Fruit fly (Drosophila melanogaster) whole organism, embryonic: ENCODE measurements around the gene elB.
A peak's percentile ranks its signal among the peaks of the same experiment; 100 is the strongest.

Source experiments
- Asciz ChIP-seq: fragments of 200-800 bp; sonication (Bioruptor generic); optimal IDR thresholded peaks from 2 replicates; lab custom pipeline; 2017; ENCODE audit warnings: missing biosample characterization, mild to moderate bottlenecking, missing genetic modification characterization, missing genetic modification reagents
- Atf3 ChIP-seq: fragments of 200-800 bp; sonication (Bioruptor generic); optimal IDR thresholded peaks from 3 replicates; lab custom pipeline; 2016; ENCODE audit warnings: missing biosample characterization, missing genetic modification characterization
- CG10565 ChIP-seq: fragments of 200-800 bp; sonication (Bioruptor generic); optimal IDR thresholded peaks from 3 replicates; lab custom pipeline; 2016; ENCODE audit warnings: missing biosample characterization, mild to moderate bottlenecking, missing genetic modification characterization
- CG11504 ChIP-seq: fragments of 200-800 bp; sonication (Bioruptor generic); optimal IDR thresholded peaks from 3 replicates; lab custom pipeline; 2019; ENCODE audit warnings: missing biosample characterization, mild to moderate bottlenecking, missing genetic modification characterization, moderate library complexity
- CG12236 ChIP-seq: fragments of 200-800 bp; sonication (Bioruptor generic); optimal IDR thresholded peaks from 2 replicates; lab custom pipeline; 2016; ENCODE audit warnings: missing biosample characterization, missing genetic modification characterization
- CG12299 ChIP-seq: fragments of 200-800 bp; sonication (Bioruptor generic); optimal IDR thresholded peaks from 2 replicates; lab custom pipeline; 2018; ENCODE audit warnings: missing biosample characterization, mild to moderate bottlenecking, missing genetic modification characterization
- CG1233 ChIP-seq: fragments of 200-800 bp; sonication (Bioruptor generic); optimal IDR thresholded peaks from 4 replicates; lab custom pipeline; 2018; ENCODE audit warnings: missing biosample characterization, mild to moderate bottlenecking, missing genetic modification characterization
- CG12769 ChIP-seq: fragments of 200-800 bp; sonication (Bioruptor generic); optimal IDR thresholded peaks from 2 replicates; lab custom pipeline; 2019; ENCODE audit warnings: missing biosample characterization, mild to moderate bottlenecking, missing genetic modification characterization, moderate library complexity
- CG14710 ChIP-seq: fragments of 200-800 bp; sonication (Bioruptor generic); optimal IDR thresholded peaks from 3 replicates; lab custom pipeline; 2019; ENCODE audit warnings: missing biosample characterization, mild to moderate bottlenecking, missing genetic modification characterization, moderate library complexity
- CG30020 ChIP-seq: fragments of 200-800 bp; optimal IDR thresholded peaks from 2 replicates; lab custom pipeline; 2019; ENCODE audit warnings: missing biosample characterization, mild to moderate bottlenecking, missing genetic modification characterization, moderate library complexity
- CG34376 ChIP-seq: fragments of 200-800 bp; sonication (Bioruptor generic); optimal IDR thresholded peaks from 2 replicates; lab custom pipeline; 2018; ENCODE audit warnings: missing biosample characterization, mild to moderate bottlenecking, missing genetic modification characterization
- CG3847 ChIP-seq: fragments of 200-800 bp; sonication (Bioruptor generic); IDR thresholded peaks from 2 replicates; pipeline ENCODE4 v1.3.6; 2022; ENCODE audit warnings: missing biosample characterization, missing genetic modification characterization
- CG6765 ChIP-seq: fragments of 200-800 bp; sonication (Bioruptor generic); optimal IDR thresholded peaks from 3 replicates; lab custom pipeline; 2017; ENCODE audit warnings: missing biosample characterization, mild to moderate bottlenecking, missing genetic modification characterization
- CG7271 ChIP-seq: fragments of 200-800 bp; sonication (Bioruptor generic); optimal IDR thresholded peaks from 2 replicates; lab custom pipeline; 2018; ENCODE audit warnings: missing biosample characterization, mild to moderate bottlenecking, missing genetic modification characterization, moderate library complexity
- CG7928 ChIP-seq: fragments of 200-800 bp; sonication (Bioruptor generic); optimal IDR thresholded peaks from 2 replicates; lab custom pipeline; 2017; ENCODE audit warnings: missing biosample characterization, mild to moderate bottlenecking, missing genetic modification characterization
- CG9797 ChIP-seq: fragments of 200-800 bp; sonication (Bioruptor generic); optimal IDR thresholded peaks from 3 replicates; lab custom pipeline; 2018; ENCODE audit warnings: missing biosample characterization, mild to moderate bottlenecking, missing genetic modification characterization
- CkIIα-i1 ChIP-seq: fragments of 200-800 bp; sonication (Bioruptor generic); IDR thresholded peaks from 2 replicates; pipeline ENCODE4 v1.3.6; 2022; ENCODE audit warnings: missing biosample characterization, missing genetic modification characterization
- D ChIP-seq, 2 experiments: fragments of 200-800 bp in 1 of 2; fragments of >200 bp in 1 of 2; sonication (Bioruptor generic) in 1 of 2; optimal IDR thresholded peaks; 2 replicates in 1 of 2; 3 replicates in 1 of 2; lab custom pipeline; 2017; ENCODE audit warnings: mild to moderate bottlenecking in 1 of 2, missing biosample characterization in 1 of 2, missing genetic modification characterization in 1 of 2, missing genetic modification reagents in 1 of 2
- Eip74EF ChIP-seq, 2 experiments: fragments of 200-800 bp in 1 of 2; fragments of >200 bp in 1 of 2; sonication (Bioruptor generic) in 1 of 2; optimal IDR thresholded peaks; 2 replicates each; lab custom pipeline; 2017 to 2019; ENCODE audit warnings: missing biosample characterization in 2 of 2, missing genetic modification characterization in 2 of 2, mild to moderate bottlenecking in 1 of 2, moderate library complexity in 1 of 2
- Elba2 ChIP-seq: fragments of 200-800 bp; sonication (Bioruptor generic); optimal IDR thresholded peaks from 3 replicates; lab custom pipeline; 2016; ENCODE audit warnings: missing biosample characterization, missing genetic modification characterization
- Ets65A ChIP-seq: fragments of 200-800 bp; sonication (Bioruptor generic); peaks from one replicate; lab custom pipeline; 2016; ENCODE audit warnings: missing biosample characterization, missing genetic modification characterization
- Gsc ChIP-seq: fragments of 200-800 bp; sonication (Bioruptor generic); IDR thresholded peaks from 2 replicates; pipeline ENCODE4 v1.3.6; 2022; ENCODE audit warnings: missing biosample characterization, missing genetic modification characterization
- Jarid2 ChIP-seq: fragments of 200-800 bp; sonication (Bioruptor generic); optimal IDR thresholded peaks from 3 replicates; lab custom pipeline; 2017; ENCODE audit warnings: mild to moderate bottlenecking, missing biosample characterization, missing genetic modification reagents, missing genetic modification characterization
- Lhr ChIP-seq: fragments of 200-800 bp; sonication (Bioruptor generic); optimal IDR thresholded peaks from 3 replicates; lab custom pipeline; 2017; ENCODE audit warnings: mild to moderate bottlenecking, missing biosample characterization, missing genetic modification reagents, missing genetic modification characterization
- NfI ChIP-seq: fragments of 200-800 bp; sonication (Bioruptor generic); optimal IDR thresholded peaks from 3 replicates; lab custom pipeline; 2018; ENCODE audit warnings: missing biosample characterization, mild to moderate bottlenecking, missing genetic modification characterization, moderate library complexity
- Opbp ChIP-seq: fragments of 200-800 bp; sonication (Bioruptor generic); IDR thresholded peaks from 3 replicates; pipeline ENCODE4 v1.3.6; 2022; ENCODE audit warnings: missing biosample characterization, missing genetic modification characterization; ENCODE audit not compliant: partially characterized antibody
- Optix ChIP-seq: fragments of 200-800 bp; sonication (Bioruptor generic); IDR thresholded peaks from 3 replicates; pipeline ENCODE4 v1.3.6; 2022; ENCODE audit warnings: missing biosample characterization, missing genetic modification characterization
- Stat92E ChIP-seq, 3 experiments: fragments of >200 bp in 2 of 3; fragments of 200-800 bp in 1 of 3; sonication (Bioruptor generic) in 1 of 3; optimal IDR thresholded peaks; 2 replicates each; lab custom pipeline; 2017 to 2019; ENCODE audit warnings: missing biosample characterization in 3 of 3, missing genetic modification characterization in 3 of 3, mild to moderate bottlenecking in 1 of 3, moderate library complexity in 1 of 3
- Usf ChIP-seq: fragments of 200-800 bp; sonication (Bioruptor generic); optimal IDR thresholded peaks from 2 replicates; lab custom pipeline; 2017; ENCODE audit warnings: missing genotype, missing biosample characterization, missing genetic modification characterization
- Xrp1 ChIP-seq: fragments of 200-800 bp; sonication (Bioruptor generic); IDR thresholded peaks from 2 replicates; pipeline ENCODE4 v1.3.6; 2022; ENCODE audit warnings: missing biosample characterization, missing genetic modification characterization
- ab ChIP-seq: fragments of 200-800 bp; sonication (Bioruptor generic); optimal IDR thresholded peaks from 2 replicates; lab custom pipeline; 2016; ENCODE audit warnings: missing biosample characterization, missing genetic modification characterization
- abd-A ChIP-seq: fragments of 200-800 bp; sonication (Bioruptor generic); optimal IDR thresholded peaks from 3 replicates; lab custom pipeline; 2019; ENCODE audit warnings: missing biosample characterization, mild to moderate bottlenecking, missing genetic modification characterization, moderate library complexity
- cad ChIP-seq: fragments of >200 bp; optimal IDR thresholded peaks from 2 replicates; lab custom pipeline; 2017; ENCODE audit warnings: missing biosample characterization, missing genetic modification characterization
- cato ChIP-seq: fragments of 200-800 bp; sonication (Bioruptor generic); optimal IDR thresholded peaks from 2 replicates; lab custom pipeline; 2016; ENCODE audit warnings: missing biosample characterization, missing genetic modification characterization, borderline replicate concordance
- ci ChIP-seq: fragments of 200-800 bp; sonication (Bioruptor generic); IDR thresholded peaks from 3 replicates; pipeline ENCODE4 v1.3.6; 2022; ENCODE audit warnings: missing biosample characterization, missing genetic modification characterization
- exex ChIP-seq: fragments of 200-800 bp; sonication (Bioruptor generic); optimal IDR thresholded peaks from 4 replicates; lab custom pipeline; 2018; ENCODE audit warnings: missing biosample characterization, mild to moderate bottlenecking, missing genetic modification characterization, moderate library complexity
- h ChIP-seq: fragments of >200 bp; optimal IDR thresholded peaks from 2 replicates; lab custom pipeline; 2017
- her ChIP-seq: fragments of 200-800 bp; sonication (Bioruptor generic); optimal IDR thresholded peaks from 2 replicates; lab custom pipeline; 2016; ENCODE audit warnings: missing biosample characterization, missing genetic modification characterization
- kah ChIP-seq: fragments of 200-800 bp; sonication (Bioruptor generic); optimal IDR thresholded peaks from 2 replicates; lab custom pipeline; 2018; ENCODE audit warnings: missing biosample characterization, mild to moderate bottlenecking, missing genetic modification characterization
- lola ChIP-seq, 3 experiments: fragments of >200 bp in 2 of 3; fragments of 200-800 bp in 1 of 3; sonication (Bioruptor generic) in 1 of 3; optimal IDR thresholded peaks; 2 replicates each; lab custom pipeline; 2017 to 2019; ENCODE audit warnings: missing biosample characterization in 3 of 3, missing genetic modification characterization in 3 of 3, mild to moderate bottlenecking in 1 of 3, moderate library complexity in 1 of 3
- phol ChIP-seq: fragments of 200-800 bp; sonication (Bioruptor generic); optimal IDR thresholded peaks from 3 replicates; lab custom pipeline; 2018; ENCODE audit warnings: missing biosample characterization, mild to moderate bottlenecking, missing genetic modification characterization, moderate library complexity
- pita ChIP-seq: fragments of 200-800 bp; sonication (Bioruptor generic); optimal IDR thresholded peaks from 2 replicates; lab custom pipeline; 2017; ENCODE audit warnings: missing biosample characterization, mild to moderate bottlenecking, missing genetic modification characterization
- rib ChIP-seq: fragments of 200-800 bp; sonication (Bioruptor generic); IDR thresholded peaks from 2 replicates; pipeline ENCODE4 v1.3.6; 2022; ENCODE audit warnings: missing biosample characterization, missing genetic modification characterization
- run ChIP-seq: fragments of 200-800 bp; sonication (Bioruptor generic); optimal IDR thresholded peaks from 3 replicates; lab custom pipeline; 2018; ENCODE audit warnings: missing biosample characterization, mild to moderate bottlenecking, missing genetic modification characterization
- slp2 ChIP-seq: fragments of 200-800 bp; sonication (Bioruptor generic); optimal IDR thresholded peaks from 2 replicates; lab custom pipeline; 2016; ENCODE audit warnings: missing biosample characterization, missing genetic modification characterization
- tap ChIP-seq: fragments of 200-800 bp; optimal IDR thresholded peaks from 3 replicates; lab custom pipeline; 2019; ENCODE audit warnings: missing biosample characterization, mild to moderate bottlenecking, missing genetic modification characterization, moderate library complexity
- tin ChIP-seq: fragments of 200-800 bp; sonication (Bioruptor generic); optimal IDR thresholded peaks from 3 replicates; lab custom pipeline; 2016; ENCODE audit warnings: missing biosample characterization, missing genetic modification characterization
- trem ChIP-seq: fragments of 200-800 bp; optimal IDR thresholded peaks from 3 replicates; lab custom pipeline; 2019; ENCODE audit warnings: missing biosample characterization, mild to moderate bottlenecking, missing genetic modification characterization, moderate library complexity

The elB gene

DNA sequence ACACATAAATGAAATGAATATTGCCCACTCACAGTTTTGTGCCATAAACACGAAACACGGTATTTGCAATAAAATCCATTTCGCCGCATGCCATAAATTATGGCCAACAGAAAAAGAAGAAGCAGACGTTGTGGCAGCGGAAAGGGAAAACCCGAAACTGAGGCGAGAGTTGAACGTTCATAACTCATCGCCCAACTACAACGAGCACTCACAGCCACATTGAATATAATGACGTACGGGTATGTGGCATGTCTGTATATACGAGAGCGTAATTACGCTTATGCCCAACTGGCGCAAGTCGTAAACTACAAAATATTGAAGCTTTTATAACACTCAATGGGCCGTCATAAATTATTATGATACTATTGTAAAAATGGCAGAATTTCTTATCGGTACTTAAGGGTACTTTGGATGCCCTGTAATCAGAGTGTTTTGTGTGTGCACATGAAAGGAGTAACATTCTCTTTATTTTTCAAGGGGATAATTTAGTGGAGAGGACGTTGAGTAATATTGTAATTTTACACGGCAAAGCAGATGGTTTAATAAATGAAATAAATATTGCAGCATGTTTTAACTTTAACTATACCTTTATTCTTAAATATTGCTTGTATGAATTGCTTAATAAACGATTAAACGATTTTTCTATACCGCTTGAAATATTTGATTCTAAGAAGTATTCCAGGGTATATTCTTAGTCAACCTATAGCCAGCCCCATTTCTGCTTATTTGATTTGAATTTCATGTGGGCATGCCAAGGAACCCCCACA, 14.9 kb downstream of the elB start (continued):
- TF ChIP-seq tap (peak; percentile 69), NfI (GFP tag; lab: Kevin White, UChicago) (peak; percentile 33), CG12769 (peak; percentile 13), CG12236 (GFP tag; lab: Kevin White, UChicago) (no peak), Lhr (no peak), Ets65A (GFP tag; lab: Kevin White, UChicago) (peak; percentile 73), Xrp1 (GFP tag; lab: Robert Waterston, UW) (no peak), Gsc (GFP tag; lab: Robert Waterston, UW) (no peak), CG7271 (tag; lab: Kevin White, UChicago) (peak; percentile 58), CG10565 (GFP tag; lab: Kevin White, UChicago) (no peak), trem (tag; lab: Kevin White, UChicago) (peak; percentile 40), abd-A (tag; lab: Kevin White, UChicago) (peak; percentile 80), run (tag; lab: Kevin White, UChicago) (peak; percentile 37), Asciz (peak; percentile 53), D (optimal IDR thresholded peaks at IDR 0.05; lab: Kevin White, UChicago) (no peak), D (GFP tag; optimal IDR thresholded peaks at IDR 0.05; lab: Kevin White, UChicago) (no peak), CG1233 (GFP tag; lab: Kevin White, UChicago) (peak; percentile 29), Eip74EF (GFP tag; optimal IDR thresholded peaks at IDR 0.05; lab: Kevin White, UChicago) (peak in 1 of 2 experiments; percentile 68), CG14710 (no peak), exex (tag; lab: Kevin White, UChicago) (peak; percentile 88), ci (GFP tag; lab: Robert Waterston, UW) (peak; percentile 32; the same call in 2 of the 3 replicates), slp2 (peak; percentile 1), kah (peak; percentile 37), Atf3 (no peak), pita (GFP tag; lab: Kevin White, UChicago) (no peak), cad (GFP tag; lab: Kevin White, UChicago) (peak; percentile 65), her (GFP tag; lab: Kevin White, UChicago) (no peak), CG11504 (tag; lab: Kevin White, UChicago) (peak; percentile 31), Opbp (0 out of 3 replicates have a peak, but pooled peaks have one; percentile 9), h (no peak), CG9797 (GFP tag; lab: Kevin White, UChicago) (no peak), lola (GFP tag; optimal IDR thresholded peaks at IDR 0.05; lab: Kevin White, UChicago) (no peak), CG30020 (tag; lab: Kevin White, UChicago) (no peak), Jarid2 (peak; percentile 5), phol (tag; lab: Kevin White, UChicago) (peak; percentile 19), Elba2 (GFP tag; lab: Kevin White, UChicago) (no peak), ab (GFP tag; lab: Kevin White, UChicago) (peak; percentile 16), CG7928 (GFP tag; lab: Kevin White, UChicago) (peak; percentile 28), Optix (GFP tag; lab: Robert Waterston, UW) (no peak), Usf (no peak), Stat92E (GFP tag; optimal IDR thresholded peaks at IDR 0.05; lab: Kevin White, UChicago) (no peak), tin (GFP tag; lab: Kevin White, UChicago) (no peak), rib (GFP tag; lab: Robert Waterston, UW) (no peak), CG34376 (GFP tag; lab: Kevin White, UChicago) (peak; percentile 68), cato (GFP tag; lab: Kevin White, UChicago) (no peak), CG3847 (GFP tag; lab: Robert Waterston, UW) (0 out of 2 replicates have a peak, but pooled peaks have one; percentile 7), CG12299 (tag; lab: Kevin White, UChicago) (no peak), CG6765 (peak; percentile 71), CkIIα-i1 (no peak)
